Worm (Caenorhabditis elegans) whole organism, early embryonic: Measurements from ENCODE around the gene Y54G2A.28.

Source experiments
- B0310.2 ChIP-seq: sonication (generic microtip); optimal IDR thresholded peaks from 2 replicates; lab custom pipeline; 2016; ENCODE audit warnings: mild to moderate bottlenecking, missing genetic modification characterization, missing compliant biosample characterization
- aly-1 ChIP-seq: sonication (generic microtip); optimal IDR thresholded peaks from 2 replicates; lab custom pipeline; 2016; ENCODE audit warnings: missing genetic modification characterization, missing compliant biosample characterization
- ama-1 ChIP-seq: fragments of 150-350 bp; optimal IDR thresholded peaks from 2 replicates; lab custom pipeline; 2014
- hmbx-1 ChIP-seq: sonication (generic microtip); optimal IDR thresholded peaks from 2 replicates; lab custom pipeline; 2016; ENCODE audit warnings: mild to moderate bottlenecking, missing genetic modification characterization, missing compliant biosample characterization
- hmg-4 ChIP-seq: fragments of 200-800 bp; sonication (Bioruptor generic); optimal IDR thresholded peaks from 2 replicates; lab custom pipeline; 2018; ENCODE audit warnings: mild to moderate bottlenecking, missing genetic modification characterization, missing compliant biosample characterization
- tbx-11 ChIP-seq: fragments of 200-800 bp; sonication (Bioruptor generic); IDR thresholded peaks from 2 replicates; pipeline ENCODE4 v1.3.6; 2022; ENCODE audit warnings: missing genetic modification characterization, missing compliant biosample characterization

- TF ChIP-seq B0310.2 (tag; lab: Kevin White, UChicago) (no peak), ama-1 (lab: Kevin White, UChicago) (no peak), hmg-4 (GFP tag; lab: Kevin White, UChicago) (peak; percentile 39), tbx-11 (GFP tag; lab: Robert Waterston, UW) (no peak), hmbx-1 (tag; lab: Kevin White, UChicago) (no peak), aly-1 (peak; percentile 67)
These were observed 13.5 kb downstream of the Y54G2A.28 start for ce11 chrIV:2998597-2999161.
